Fruit fly (Drosophila melanogaster) whole organism, embryonic: Measurements from ENCODE around the gene CG14787.
A peak's percentile ranks its signal among the peaks of the same experiment; 100 is the strongest.

Experiments used
- C15 ChIP-seq: fragments of 200-800 bp; sonication (Bioruptor generic); IDR thresholded peaks from 3 replicates; pipeline ENCODE4 v1.3.6; 2022; ENCODE audit warnings: missing biosample characterization, missing genetic modification characterization
- CG10979 ChIP-seq: fragments of 200-800 bp; sonication (Bioruptor generic); optimal IDR thresholded peaks from 2 replicates; lab custom pipeline; 2018; ENCODE audit warnings: missing biosample characterization, mild to moderate bottlenecking, missing genetic modification characterization, moderate library complexity
- CG13287 ChIP-seq: fragments of 200-800 bp; sonication (Bioruptor generic); IDR thresholded peaks from 2 replicates; pipeline ENCODE4 v1.3.6; 2022; ENCODE audit warnings: missing biosample characterization, missing genetic modification characterization; ENCODE audit not compliant: partially characterized antibody
- CG13424 ChIP-seq: fragments of 200-800 bp; sonication (Bioruptor generic); optimal IDR thresholded peaks from 2 replicates; lab custom pipeline; 2019; ENCODE audit warnings: missing biosample characterization, mild to moderate bottlenecking, missing genetic modification characterization, moderate library complexity
- CG13894 ChIP-seq: fragments of 200-800 bp; sonication (Bioruptor generic); optimal IDR thresholded peaks from 3 replicates; lab custom pipeline; 2018; ENCODE audit warnings: missing biosample characterization, mild to moderate bottlenecking, missing genetic modification characterization, moderate library complexity
- CG15601 ChIP-seq: fragments of 200-800 bp; sonication (Bioruptor generic); optimal IDR thresholded peaks from 3 replicates; lab custom pipeline; 2019; ENCODE audit warnings: missing biosample characterization, mild to moderate bottlenecking, missing genetic modification characterization, moderate library complexity
- CG1647 ChIP-seq: fragments of 200-800 bp; sonication (Bioruptor generic); optimal IDR thresholded peaks from 3 replicates; lab custom pipeline; 2016; ENCODE audit warnings: missing biosample characterization, missing genetic modification characterization
- CG17186 ChIP-seq: fragments of 200-800 bp; sonication (Bioruptor generic); optimal IDR thresholded peaks from 3 replicates; lab custom pipeline; 2017; ENCODE audit warnings: missing biosample characterization, missing genetic modification reagents, missing genetic modification characterization
- CG42726 ChIP-seq: fragments of 200-800 bp; sonication (Bioruptor generic); IDR thresholded peaks from 2 replicates; pipeline ENCODE4 v1.3.6; 2022; ENCODE audit warnings: missing biosample characterization, missing genetic modification characterization; ENCODE audit not compliant: partially characterized antibody
- CG4360 ChIP-seq: fragments of 200-800 bp; sonication (Bioruptor generic); IDR thresholded peaks from 2 replicates; pipeline ENCODE4 v1.3.6; 2022; ENCODE audit warnings: missing biosample characterization, missing genetic modification characterization
- CG4424 ChIP-seq: fragments of 200-800 bp; sonication (Bioruptor generic); optimal IDR thresholded peaks from 3 replicates; lab custom pipeline; 2016; ENCODE audit warnings: missing biosample characterization, missing genetic modification characterization
- CG6175 ChIP-seq: fragments of 200-800 bp; sonication (Bioruptor generic); IDR thresholded peaks from 3 replicates; pipeline ENCODE4 v1.3.6; 2022; ENCODE audit warnings: missing biosample characterization, missing genetic modification characterization
- CG6813 ChIP-seq: fragments of 200-800 bp; sonication (Bioruptor generic); optimal IDR thresholded peaks from 2 replicates; lab custom pipeline; 2017; ENCODE audit warnings: missing biosample characterization, missing genetic modification characterization, mild to moderate bottlenecking, moderate library complexity, missing genetic modification reagents
- CG7928 ChIP-seq: fragments of 200-800 bp; sonication (Bioruptor generic); optimal IDR thresholded peaks from 2 replicates; lab custom pipeline; 2017; ENCODE audit warnings: missing biosample characterization, mild to moderate bottlenecking, missing genetic modification characterization
- D19B ChIP-seq: fragments of 200-800 bp; sonication (Bioruptor generic); optimal IDR thresholded peaks from 2 replicates; lab custom pipeline; 2017; ENCODE audit warnings: missing biosample characterization, mild to moderate bottlenecking, missing genetic modification characterization
- Drgx ChIP-seq: fragments of 200-800 bp; sonication (Bioruptor generic); IDR thresholded peaks from 2 replicates; pipeline ENCODE4 v1.3.6; 2022; ENCODE audit warnings: missing biosample characterization, missing genetic modification characterization
- ERR ChIP-seq: fragments of 200-800 bp; sonication (Bioruptor generic); optimal IDR thresholded peaks from 2 replicates; lab custom pipeline; 2016; ENCODE audit warnings: missing biosample characterization, missing genetic modification characterization
- GATAe ChIP-seq: fragments of 200-800 bp; sonication (Bioruptor generic); conservative IDR thresholded peaks from 2 replicates; pipeline ENCODE4 v1.3.6; 2022; ENCODE audit warnings: missing biosample characterization, missing genetic modification characterization
- H15 ChIP-seq: fragments of 200-800 bp; sonication (Bioruptor generic); IDR thresholded peaks from 3 replicates; pipeline ENCODE4 v1.3.6; 2022; ENCODE audit warnings: missing biosample characterization, missing genetic modification characterization
- H2.0 ChIP-seq: fragments of 200-800 bp; sonication (Bioruptor generic); IDR thresholded peaks from 2 replicates; pipeline ENCODE4 v1.3.6; 2022; ENCODE audit warnings: missing biosample characterization, missing genetic modification characterization
- Meics ChIP-seq: fragments of 200-800 bp; sonication (Bioruptor generic); optimal IDR thresholded peaks from 2 replicates; lab custom pipeline; 2017; ENCODE audit warnings: missing biosample characterization, mild to moderate bottlenecking, missing genetic modification characterization
- NFAT ChIP-seq: fragments of 200-800 bp; sonication (Bioruptor generic); IDR thresholded peaks from 2 replicates; pipeline ENCODE4 v1.3.6; 2022; ENCODE audit warnings: missing biosample characterization, missing genetic modification characterization
- Opbp ChIP-seq: fragments of 200-800 bp; sonication (Bioruptor generic); IDR thresholded peaks from 3 replicates; pipeline ENCODE4 v1.3.6; 2022; ENCODE audit warnings: missing biosample characterization, missing genetic modification characterization; ENCODE audit not compliant: partially characterized antibody
- Scr ChIP-seq: fragments of 200-800 bp; sonication (Bioruptor generic); IDR thresholded peaks from 2 replicates; pipeline ENCODE4 v1.3.6; 2022; ENCODE audit warnings: missing biosample characterization, missing genetic modification characterization; ENCODE audit not compliant: partially characterized antibody
- Ssrp ChIP-seq: fragments of 200-800 bp; sonication (Bioruptor generic); optimal IDR thresholded peaks from 2 replicates; lab custom pipeline; 2018; ENCODE audit warnings: missing biosample characterization, mild to moderate bottlenecking, missing genetic modification characterization, moderate library complexity
- bbx ChIP-seq: fragments of 200-800 bp; sonication (Bioruptor generic); IDR thresholded peaks from 2 replicates; pipeline ENCODE4 v1.3.6; 2022; ENCODE audit warnings: missing biosample characterization, missing genetic modification characterization; ENCODE audit not compliant: partially characterized antibody
- bcd ChIP-seq: fragments of 200-800 bp; sonication (Bioruptor generic); optimal IDR thresholded peaks from 2 replicates; lab custom pipeline; 2017; ENCODE audit warnings: missing biosample characterization, mild to moderate bottlenecking, missing genetic modification characterization
- cad ChIP-seq: fragments of >200 bp; optimal IDR thresholded peaks from 2 replicates; lab custom pipeline; 2017; ENCODE audit warnings: missing biosample characterization, missing genetic modification characterization
- fu2 ChIP-seq: fragments of 200-800 bp; sonication (Bioruptor generic); optimal IDR thresholded peaks from 2 replicates; lab custom pipeline; 2016; ENCODE audit warnings: missing biosample characterization, missing genetic modification characterization
- gro ChIP-seq: fragments of 200-800 bp; sonication (Bioruptor generic); optimal IDR thresholded peaks from 2 replicates; lab custom pipeline; 2016; ENCODE audit warnings: missing biosample characterization, missing genetic modification characterization
- mld ChIP-seq: fragments of 200-800 bp; sonication (Bioruptor generic); IDR thresholded peaks from 3 replicates; pipeline ENCODE4 v1.3.6; 2022; ENCODE audit warnings: missing biosample characterization, missing genetic modification characterization; ENCODE audit not compliant: partially characterized antibody
- pan ChIP-seq, 4 experiments: fragments of >200 bp in 3 of 4; fragments of 200-800 bp in 1 of 4; sonication (Bioruptor generic) in 1 of 4; optimal IDR thresholded peaks in 3 of 4; IDR thresholded peaks in 1 of 4; 2 replicates each; pipeline versions ENCODE4 v1.3.6 to Lab custom; 2017 to 2022; ENCODE audit warnings: missing biosample characterization in 2 of 4, missing genetic modification characterization in 2 of 4, mixed read lengths in 1 of 4
- phol ChIP-seq: fragments of 200-800 bp; sonication (Bioruptor generic); optimal IDR thresholded peaks from 3 replicates; lab custom pipeline; 2018; ENCODE audit warnings: missing biosample characterization, mild to moderate bottlenecking, missing genetic modification characterization, moderate library complexity
- slp2 ChIP-seq: fragments of 200-800 bp; sonication (Bioruptor generic); optimal IDR thresholded peaks from 2 replicates; lab custom pipeline; 2016; ENCODE audit warnings: missing biosample characterization, missing genetic modification characterization
- tgo ChIP-seq: fragments of 200-800 bp; sonication (Bioruptor generic); IDR thresholded peaks from 3 replicates; pipeline ENCODE4 v1.3.6; 2022; ENCODE audit warnings: missing biosample characterization, missing genetic modification characterization
- tin ChIP-seq: fragments of 200-800 bp; sonication (Bioruptor generic); optimal IDR thresholded peaks from 3 replicates; lab custom pipeline; 2016; ENCODE audit warnings: missing biosample characterization, missing genetic modification characterization
- trem ChIP-seq: fragments of 200-800 bp; optimal IDR thresholded peaks from 3 replicates; lab custom pipeline; 2019; ENCODE audit warnings: missing biosample characterization, mild to moderate bottlenecking, missing genetic modification characterization, moderate library complexity
- vnd ChIP-seq: fragments of 200-800 bp; sonication (Bioruptor generic); IDR thresholded peaks from 3 replicates; pipeline ENCODE4 v1.3.6; 2022; ENCODE audit warnings: missing biosample characterization, missing genetic modification characterization; ENCODE audit not compliant: partially characterized antibody
- wek ChIP-seq: fragments of 200-800 bp; sonication (Bioruptor generic); optimal IDR thresholded peaks from 3 replicates; lab custom pipeline; 2018; ENCODE audit warnings: missing biosample characterization, mild to moderate bottlenecking, missing genetic modification characterization, moderate library complexity

Gene CG14787

dm6 chrX:1482840-1483518, 21.5 kb upstream of the CG14787 start, which contains the start of the genes sta and inc (continued):
- TF ChIP-seq pan (optimal IDR thresholded peaks at IDR 0.05; lab: Kevin White, UChicago): no peak
- TF ChIP-seq pan (GFP tag; optimal IDR thresholded peaks at IDR 0.05 in 1 of 2, IDR thresholded peaks at IDR 0.05 in 1 of 2): peak in 1 of 2 experiments; percentile 42
- peak; percentile 31 for TF ChIP-seq tin (GFP tag; lab: Kevin White, UChicago)
- TF ChIP-seq CG17186 (GFP tag; lab: Kevin White, UChicago): peak; percentile 84
- peak; percentile 55 for TF ChIP-seq CG4424
- 0 out of 3 replicates have a peak, but pooled peaks have one; percentile 20 for TF ChIP-seq CG6175
- no peak for TF ChIP-seq cad (GFP tag; lab: Kevin White, UChicago)
- peak; percentile 85 for TF ChIP-seq bcd (GFP tag; lab: Kevin White, UChicago)
- TF ChIP-seq vnd (GFP tag; lab: Robert Waterston, UW): no peak
- TF ChIP-seq CG7928 (GFP tag; lab: Kevin White, UChicago): peak; percentile 15
- TF ChIP-seq wek (GFP tag; lab: Kevin White, UChicago): peak; percentile 76
- peak; percentile 66 for TF ChIP-seq Scr (GFP tag; lab: Robert Waterston, UW)
- 0 out of 3 replicates have a peak, but pooled peaks have one; percentile 14 for TF ChIP-seq C15
- TF ChIP-seq CG1647 (GFP tag; lab: Kevin White, UChicago): peak; percentile 35
- TF ChIP-seq NFAT (GFP tag; lab: Robert Waterston, UW): peak; percentile 58; the same call in 1 of the 2 replicates
- 0 out of 3 replicates have a peak, but pooled peaks have one; percentile 23 for TF ChIP-seq H15 (GFP tag; lab: Robert Waterston, UW)
- peak; percentile 43; the same call in 1 of the 2 replicates for TF ChIP-seq Drgx (GFP tag; lab: Robert Waterston, UW)
- TF ChIP-seq phol: peak; percentile 97
- TF ChIP-seq CG42726: peak; percentile 74
- peak; percentile 47 for TF ChIP-seq CG10979 (tag; lab: Kevin White, UChicago)
- peak; percentile 76 for TF ChIP-seq CG15601 (tag; lab: Kevin White, UChicago)
- TF ChIP-seq H2.0 (GFP tag; lab: Robert Waterston, UW): 0 out of 2 replicates have a peak, but pooled peaks have one; percentile 5
- TF ChIP-seq CG6813: peak; percentile 86
- peak; percentile 81 for TF ChIP-seq Opbp (GFP tag; lab: Robert Waterston, UW)
- peak; percentile 81 for TF ChIP-seq trem
- peak; percentile 22 for TF ChIP-seq CG13424 (tag; lab: Kevin White, UChicago)
- peak; percentile 87 for TF ChIP-seq Meics (GFP tag; lab: Kevin White, UChicago)
- no peak for TF ChIP-seq bbx
- peak; percentile 72 for TF ChIP-seq CG13894 (tag; lab: Kevin White, UChicago)
- TF ChIP-seq Ssrp: peak; percentile 25
- no peak for TF ChIP-seq ERR
- TF ChIP-seq D19B (GFP tag; lab: Kevin White, UChicago): peak; percentile 54
- TF ChIP-seq GATAe (GFP tag; lab: Robert Waterston, UW): no peak
- TF ChIP-seq fu2 (GFP tag; lab: Kevin White, UChicago): peak; percentile 40
- TF ChIP-seq CG4360: 0 out of 2 replicates have a peak, but pooled peaks have one; percentile 12
- TF ChIP-seq CG13287 (GFP tag; lab: Robert Waterston, UW): peak; percentile 80
- TF ChIP-seq tgo (GFP tag; lab: Robert Waterston, UW): no peak; the same call in 2 of the 3 replicates
- peak; percentile 16 for TF ChIP-seq slp2
- TF ChIP-seq gro (GFP tag; lab: Kevin White, UChicago): no peak
- no peak for TF ChIP-seq mld
